Worm (Caenorhabditis elegans) whole organism, L4 larva: ENCODE measurements around the gene R148.4.

Experiments used
- daf-16 ChIP-seq, 3 experiments: sonication (generic microtip); optimal IDR thresholded peaks; 2 replicates each; lab custom pipeline; 2016 to 2017; ENCODE audit warnings: missing genetic modification characterization in 3 of 3, missing genetic modification reagents in 3 of 3, mild to moderate bottlenecking in 2 of 3, missing compliant biosample characterization in 2 of 3, missing biosample characterization in 1 of 3, moderate library complexity in 1 of 3
- dve-1 ChIP-seq: sonication (generic microtip); optimal IDR thresholded peaks from 2 replicates; lab custom pipeline; 2017; ENCODE audit warnings: antibody characterized with exemption, mild to moderate bottlenecking, missing genetic modification characterization, missing compliant biosample characterization; ENCODE audit not compliant: insufficient read depth
- jun-1 ChIP-seq: fragments of 150-350 bp; optimal IDR thresholded peaks from 2 replicates; lab custom pipeline; 2014; ENCODE audit warnings: missing biosample characterization, missing genetic modification reagents, missing genetic modification characterization
- lir-3 ChIP-seq: sonication (generic microtip); optimal IDR thresholded peaks from 2 replicates; lab custom pipeline; 2016; ENCODE audit warnings: mild to moderate bottlenecking, missing genetic modification characterization, missing compliant biosample characterization
- lsy-2 ChIP-seq, 2 experiments: fragments of 150-350 bp in 1 of 2; sonication (generic microtip) in 1 of 2; optimal IDR thresholded peaks; 2 replicates each; lab custom pipeline; 2014 to 2017; ENCODE audit warnings: missing biosample characterization in 2 of 2, missing genetic modification characterization in 2 of 2
- mxl-2 ChIP-seq: fragments of 200-800 bp; sonication (Bioruptor generic); conservative IDR thresholded peaks from 2 replicates; pipeline ENCODE4 v1.3.6; 2022; ENCODE audit warnings: missing genetic modification reagents, missing genetic modification characterization, missing compliant biosample characterization
- nhr-11 ChIP-seq: fragments of 150-350 bp; optimal IDR thresholded peaks from 2 replicates; lab custom pipeline; 2014; ENCODE audit warnings: missing biosample characterization, missing genetic modification characterization
- nhr-25 ChIP-seq: sonication (generic microtip); optimal IDR thresholded peaks from 2 replicates; lab custom pipeline; 2017; ENCODE audit warnings: missing genetic modification characterization, mild to moderate bottlenecking, missing compliant biosample characterization, antibody characterized with exemption, moderate library complexity, borderline replicate concordance; ENCODE audit not compliant: insufficient read depth
- nhr-76 ChIP-seq: fragments of 150-350 bp; optimal IDR thresholded peaks from 2 replicates; lab custom pipeline; 2014; ENCODE audit warnings: missing biosample characterization, missing genetic modification characterization
- spr-1 ChIP-seq: sonication (generic microtip); optimal IDR thresholded peaks from 2 replicates; lab custom pipeline; 2016; ENCODE audit warnings: mild to moderate bottlenecking, missing genetic modification characterization, missing compliant biosample characterization
- unc-62 ChIP-seq, 3 experiments: fragments of 150-350 bp in 1 of 3; sonication (generic microtip); optimal IDR thresholded peaks in 2 of 3; peaks in 1 of 3; 1 replicate in 1 of 3; 2 replicates in 2 of 3; lab custom pipeline; 2014 to 2017; ENCODE audit warnings: missing biosample characterization in 3 of 3, missing genetic modification characterization in 3 of 3, missing genetic modification reagents in 3 of 3, missing genotype in 1 of 3
- zag-1 ChIP-seq: fragments of 150-350 bp; optimal IDR thresholded peaks from 2 replicates; lab custom pipeline; 2014; ENCODE audit warnings: missing biosample characterization, missing genetic modification characterization
- zip-2 ChIP-seq: fragments of 150-350 bp; optimal IDR thresholded peaks from 2 replicates; lab custom pipeline; 2014; ENCODE audit warnings: missing biosample characterization, missing genetic modification characterization

DNA sequence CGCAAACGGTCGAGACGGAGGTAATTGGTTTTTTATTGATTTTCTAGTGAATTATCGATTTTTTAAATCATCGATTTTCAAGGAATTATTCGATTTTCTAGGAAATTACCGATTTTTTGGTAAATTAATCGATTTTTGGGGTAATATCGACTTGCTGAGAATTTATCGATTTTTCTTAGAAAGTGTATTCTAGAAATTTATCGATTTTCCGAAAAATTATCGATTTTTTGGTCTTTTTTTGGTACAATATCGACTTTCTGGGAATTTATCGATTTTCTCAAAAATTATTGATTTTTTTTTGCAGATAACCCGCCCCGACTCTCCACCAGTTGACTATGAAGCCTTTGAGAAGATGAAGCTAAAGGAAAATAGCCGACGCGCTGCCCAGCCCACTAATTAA is 854 bp upstream of the R148.4 start:
- TF ChIP-seq zip-2 (tag; lab: Kevin White, UChicago) (no peak), lsy-2 (tag; optimal IDR thresholded peaks at IDR 0.05; lab: Kevin White, UChicago) (no peak), spr-1 (tag; lab: Kevin White, UChicago) (no peak), mxl-2 (GFP tag; lab: Robert Waterston, UW) (no peak), nhr-11 (tag; lab: Kevin White, UChicago) (no peak), dve-1 (no peak), nhr-76 (tag; lab: Kevin White, UChicago) (no peak), zag-1 (tag; lab: Kevin White, UChicago) (no peak), lir-3 (no peak), unc-62 (GFP tag; optimal IDR thresholded peaks at IDR 0.05 in 1 of 2; lab: Kevin White, UChicago) (no peak), unc-62 (tag; optimal IDR thresholded peaks at IDR 0.05; lab: Kevin White, UChicago) (no peak), nhr-25 (tag; lab: Kevin White, UChicago) (no peak), daf-16 (GFP tag; optimal IDR thresholded peaks at IDR 0.05; lab: Kevin White, UChicago) (no peak), daf-16 (tag; optimal IDR thresholded peaks at IDR 0.05; lab: Kevin White, UChicago) (no peak), jun-1 (tag; lab: Kevin White, UChicago) (no peak)
